Fruit fly (Drosophila melanogaster) whole organism, pupa: ENCODE measurements around the gene PolrMT.

ENCODE experiments used
- CG10348 ChIP-seq: fragments of 200-800 bp; sonication (Bioruptor generic); IDR thresholded peaks from 2 replicates; pipeline ENCODE4 v1.3.6; 2022; ENCODE audit warnings: missing biosample characterization, missing genetic modification characterization
- CG12605 ChIP-seq: fragments of 200-800 bp; sonication (Bioruptor generic); IDR thresholded peaks from 2 replicates; pipeline ENCODE4 v1.3.6; 2022; ENCODE audit warnings: missing biosample characterization, missing genetic modification characterization
- CG13204 ChIP-seq: fragments of 200-800 bp; sonication (Bioruptor generic); optimal IDR thresholded peaks from 2 replicates; lab custom pipeline; 2018; ENCODE audit warnings: missing biosample characterization, mild to moderate bottlenecking, missing genetic modification characterization, moderate library complexity
- CG14655 ChIP-seq: fragments of 200-800 bp; sonication (Bioruptor generic); optimal IDR thresholded peaks from 3 replicates; lab custom pipeline; 2017; ENCODE audit warnings: mild to moderate bottlenecking, missing biosample characterization, missing genetic modification reagents, missing genetic modification characterization
- CG15710 ChIP-seq: fragments of 200-800 bp; sonication (Bioruptor generic); optimal IDR thresholded peaks from 2 replicates; lab custom pipeline; 2018; ENCODE audit warnings: missing biosample characterization, mild to moderate bottlenecking, missing genetic modification characterization, moderate library complexity
- CG17806 ChIP-seq: fragments of 200-800 bp; sonication (Bioruptor generic); optimal IDR thresholded peaks from 2 replicates; lab custom pipeline; 2018; ENCODE audit warnings: missing biosample characterization, mild to moderate bottlenecking, missing genetic modification characterization, moderate library complexity
- CG32121 ChIP-seq: fragments of 200-800 bp; sonication (Bioruptor generic); IDR thresholded peaks from 2 replicates; pipeline ENCODE4 v1.3.6; 2022; ENCODE audit warnings: missing biosample characterization, missing genetic modification characterization
- CG34367 ChIP-seq: fragments of 200-800 bp; sonication (Bioruptor generic); optimal IDR thresholded peaks from 2 replicates; lab custom pipeline; 2018; ENCODE audit warnings: missing biosample characterization, mild to moderate bottlenecking, missing genetic modification characterization
- CG4496 ChIP-seq: fragments of 200-800 bp; sonication (Bioruptor generic); IDR thresholded peaks from 3 replicates; pipeline ENCODE4 v1.3.6; 2022; ENCODE audit warnings: missing biosample characterization, missing genetic modification characterization
- CG8159 ChIP-seq: fragments of 200-800 bp; sonication (Bioruptor generic); optimal IDR thresholded peaks from 3 replicates; lab custom pipeline; 2018; ENCODE audit warnings: missing biosample characterization, mild to moderate bottlenecking, missing genetic modification characterization, moderate library complexity
- CG8301 ChIP-seq: fragments of 200-800 bp; sonication (Bioruptor generic); optimal IDR thresholded peaks from 2 replicates; lab custom pipeline; 2018; ENCODE audit warnings: missing biosample characterization, mild to moderate bottlenecking, missing genetic modification characterization
- CG9948 ChIP-seq: fragments of 200-800 bp; sonication (Bioruptor generic); optimal IDR thresholded peaks from 2 replicates; lab custom pipeline; 2018; ENCODE audit warnings: missing biosample characterization, mild to moderate bottlenecking, missing genetic modification characterization, moderate library complexity
- D1 ChIP-seq: fragments of 200-800 bp; sonication (Bioruptor generic); optimal IDR thresholded peaks from 2 replicates; lab custom pipeline; 2018; ENCODE audit warnings: missing biosample characterization, mild to moderate bottlenecking, missing genetic modification characterization, moderate library complexity
- EcR ChIP-seq: fragments of 200-800 bp; sonication (Bioruptor generic); optimal IDR thresholded peaks from 3 replicates; lab custom pipeline; 2019; ENCODE audit warnings: missing biosample characterization, missing genetic modification characterization, mild to moderate bottlenecking, moderate library complexity, missing genetic modification reagents
- Ets98B ChIP-seq: fragments of 200-800 bp; sonication (Bioruptor generic); IDR thresholded peaks from 2 replicates; pipeline ENCODE4 v1.3.6; 2022; ENCODE audit warnings: missing biosample characterization, missing genetic modification characterization
- Pif1A ChIP-seq: fragments of 200-800 bp; sonication (Bioruptor generic); optimal IDR thresholded peaks from 3 replicates; lab custom pipeline; 2016; ENCODE audit warnings: missing biosample characterization, missing genetic modification characterization
- Pif1B ChIP-seq: fragments of 200-800 bp; sonication (Bioruptor generic); optimal IDR thresholded peaks from 3 replicates; lab custom pipeline; 2016; ENCODE audit warnings: missing biosample characterization, missing genetic modification characterization
- Snoo ChIP-seq: fragments of 200-800 bp; sonication (Bioruptor generic); optimal IDR thresholded peaks from 3 replicates; lab custom pipeline; 2017; ENCODE audit warnings: missing biosample characterization, mild to moderate bottlenecking, missing genetic modification characterization, inconsistent platforms
- fd96Ca ChIP-seq: fragments of 200-800 bp; sonication (Bioruptor generic); IDR thresholded peaks from 3 replicates; pipeline ENCODE4 v1.3.6; 2022; ENCODE audit warnings: missing biosample characterization, missing genetic modification characterization
- gl ChIP-seq: fragments of 200-800 bp; sonication (Bioruptor generic); optimal IDR thresholded peaks from 2 replicates; lab custom pipeline; 2018; ENCODE audit warnings: missing biosample characterization, mild to moderate bottlenecking, missing genetic modification characterization
- rn ChIP-seq: fragments of 200-800 bp; sonication (Bioruptor generic); IDR thresholded peaks from 2 replicates; pipeline ENCODE4 v1.3.6; 2022; ENCODE audit warnings: missing biosample characterization, missing genetic modification characterization

The PolrMT gene

DNA sequence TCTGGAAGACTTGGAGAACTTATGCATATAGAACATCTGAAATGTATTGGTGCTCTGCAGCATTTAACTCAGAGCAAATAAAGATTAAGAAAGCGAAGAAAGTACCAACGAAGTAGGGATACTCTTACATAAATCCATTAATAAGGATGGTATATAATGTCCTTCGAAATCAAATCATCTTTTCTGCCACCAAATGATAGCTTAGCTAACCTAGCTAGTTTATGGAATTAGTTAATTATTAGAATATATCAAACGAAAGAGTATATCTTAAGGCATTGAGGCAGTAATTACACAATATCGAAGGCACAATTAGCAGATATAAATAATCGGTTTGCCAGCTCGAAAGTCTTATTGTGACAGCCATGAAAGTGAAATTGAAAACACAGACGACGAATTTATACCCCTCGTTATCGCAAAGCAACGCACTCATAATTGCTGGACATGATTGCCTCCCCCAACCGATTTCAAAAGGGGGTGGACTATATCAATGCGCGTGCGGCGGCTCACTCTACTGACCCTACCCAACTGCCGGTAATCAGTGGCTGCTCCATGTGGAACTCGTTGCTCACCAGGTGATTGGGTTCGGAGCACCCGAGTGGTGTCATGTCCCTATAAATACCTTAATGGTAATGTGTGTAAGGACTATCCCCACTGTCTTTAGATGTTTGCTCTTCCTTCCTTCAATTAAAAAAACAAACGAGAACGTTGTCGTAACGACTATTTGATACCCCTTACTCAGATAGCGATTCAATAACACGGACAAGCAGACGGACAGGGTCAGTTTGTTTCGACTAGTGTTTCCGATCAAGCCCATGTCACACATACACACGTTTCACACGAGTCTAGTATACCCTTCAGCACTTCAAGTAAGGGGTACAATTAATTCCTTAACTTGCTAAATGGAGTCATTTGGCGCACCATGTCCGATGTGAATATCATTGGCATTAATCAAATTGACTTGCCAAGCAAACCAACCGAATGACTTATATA is 36.5 kb upstream of the PolrMT start:
- TF ChIP-seq fd96Ca (no peak), Snoo (peak; percentile 83), Ets98B (peak; percentile 54), CG15710 (peak; percentile 76), EcR (GFP tag; lab: Kevin White, UChicago) (peak; percentile 0), Pif1B (peak; percentile 67), CG12605 (GFP tag; lab: Robert Waterston, UW) (no peak), D1 (no peak), CG4496 (peak; percentile 64; the same call in 1 of the 3 replicates), CG13204 (no peak), CG17806 (tag; lab: Kevin White, UChicago) (peak; percentile 70), gl (tag; lab: Kevin White, UChicago) (peak; percentile 30), CG10348 (no peak), CG8159 (tag; lab: Kevin White, UChicago) (peak; percentile 77), CG34367 (tag; lab: Kevin White, UChicago) (peak; percentile 52), Pif1A (GFP tag; lab: Kevin White, UChicago) (no peak), rn (0 out of 2 replicates have a peak, but pooled peaks have one; percentile 36), CG8301 (tag; lab: Kevin White, UChicago) (no peak), CG14655 (no peak), CG32121 (GFP tag; lab: Robert Waterston, UW) (peak; percentile 56; the same call in 1 of the 2 replicates), CG9948 (peak; percentile 64)
- TF ChIP-seq, all 21 proteins: peak for 13

DNA sequence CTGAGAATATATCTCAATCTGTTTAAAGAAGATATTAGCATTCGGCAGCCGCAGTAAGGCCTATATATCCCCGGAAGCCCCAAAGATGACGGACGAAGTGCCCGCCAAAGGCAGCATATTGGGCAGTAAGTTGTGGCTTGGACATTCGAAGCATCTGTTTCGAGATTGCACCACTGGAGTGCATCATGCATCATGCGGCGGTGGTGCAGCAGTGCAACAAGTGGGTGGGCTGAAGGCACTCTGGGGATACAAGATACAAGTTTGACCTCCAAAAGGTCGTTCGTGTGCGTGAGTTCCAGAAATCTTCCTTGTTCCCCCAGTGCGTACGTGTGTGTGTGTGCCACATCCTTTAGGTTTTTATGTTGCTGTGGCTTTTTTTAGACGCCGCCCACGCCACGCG is 35.1 kb upstream of the PolrMT start:
- TF ChIP-seq Ets98B: no peak
- TF ChIP-seq fd96Ca: no peak
- no peak for TF ChIP-seq CG14655
- no peak for TF ChIP-seq CG8159 (tag; lab: Kevin White, UChicago)
- no peak for TF ChIP-seq CG34367 (tag; lab: Kevin White, UChicago)
- no peak for TF ChIP-seq CG32121 (GFP tag; lab: Robert Waterston, UW)
- no peak for TF ChIP-seq rn
- TF ChIP-seq CG10348: no peak
- no peak for TF ChIP-seq CG8301 (tag; lab: Kevin White, UChicago)
- TF ChIP-seq gl (tag; lab: Kevin White, UChicago): no peak
- TF ChIP-seq CG15710: no peak
- no peak for TF ChIP-seq EcR (GFP tag; lab: Kevin White, UChicago)
- TF ChIP-seq CG17806 (tag; lab: Kevin White, UChicago): no peak
- TF ChIP-seq CG13204: no peak
- no peak for TF ChIP-seq CG12605 (GFP tag; lab: Robert Waterston, UW)
- no peak for TF ChIP-seq D1

DNA sequence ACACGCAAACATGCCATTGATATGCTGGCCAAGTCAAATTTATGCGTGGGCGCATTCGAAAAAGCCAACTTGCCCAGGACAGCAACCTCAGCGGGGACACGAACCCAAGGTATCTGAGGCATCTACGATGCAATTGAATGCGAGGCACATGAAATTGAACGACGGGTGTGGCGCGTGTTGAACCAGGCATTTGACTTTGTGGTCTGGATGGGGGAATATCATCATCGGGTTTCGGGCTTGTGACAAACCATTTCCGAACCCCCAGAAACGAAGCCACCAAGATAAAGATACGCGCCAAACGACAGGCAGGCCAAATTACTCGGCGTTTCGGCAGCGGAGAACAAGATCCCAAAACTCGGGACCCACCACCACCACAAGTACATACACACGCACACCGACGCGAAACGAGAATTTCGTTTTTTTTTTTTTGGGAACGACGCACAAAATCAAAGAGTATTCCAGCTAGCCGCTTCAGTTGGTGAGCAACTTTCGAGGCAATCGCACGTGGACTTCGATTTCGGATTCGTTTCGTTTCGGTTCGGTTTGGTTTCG is 34.6 kb upstream of the PolrMT start, which contains the start of gene MFS3:
Gene MFS3 (plus strand): TSS at position 472 of the 552 bp plus-strand sequence.
- no peak for TF ChIP-seq CG8159 (tag; lab: Kevin White, UChicago)
- peak; percentile 5 for TF ChIP-seq gl (tag; lab: Kevin White, UChicago)
- TF ChIP-seq Pif1A (GFP tag; lab: Kevin White, UChicago): peak; percentile 20
- peak; percentile 64; the same call in 1 of the 3 replicates for TF ChIP-seq CG4496
- TF ChIP-seq CG10348: no peak
- no peak for TF ChIP-seq EcR (GFP tag; lab: Kevin White, UChicago)
- no peak for TF ChIP-seq Snoo
- TF ChIP-seq fd96Ca: no peak

DNA sequence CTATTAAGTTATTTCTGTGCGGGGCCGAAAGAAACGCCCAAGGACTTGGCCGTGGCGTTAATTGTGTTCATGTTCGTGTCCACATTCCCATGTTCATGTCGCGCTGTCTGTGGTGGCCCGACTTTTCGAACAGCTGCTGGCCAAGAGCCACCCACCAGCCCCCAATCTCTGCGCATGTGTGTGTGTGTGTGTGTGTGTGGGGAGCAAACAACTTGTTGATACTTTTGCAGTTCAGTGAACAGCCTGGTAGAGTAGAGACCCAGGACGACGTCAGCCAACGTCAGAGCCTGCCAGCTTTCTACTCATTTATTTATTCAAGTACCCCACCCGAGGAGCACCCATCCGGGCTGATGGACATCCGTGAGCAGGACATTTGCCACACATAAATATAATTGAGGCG is 28.8 kb upstream of the PolrMT start:
- TF ChIP-seq CG12605 (GFP tag; lab: Robert Waterston, UW) (peak; percentile 76), Pif1B (no peak)

DNA sequence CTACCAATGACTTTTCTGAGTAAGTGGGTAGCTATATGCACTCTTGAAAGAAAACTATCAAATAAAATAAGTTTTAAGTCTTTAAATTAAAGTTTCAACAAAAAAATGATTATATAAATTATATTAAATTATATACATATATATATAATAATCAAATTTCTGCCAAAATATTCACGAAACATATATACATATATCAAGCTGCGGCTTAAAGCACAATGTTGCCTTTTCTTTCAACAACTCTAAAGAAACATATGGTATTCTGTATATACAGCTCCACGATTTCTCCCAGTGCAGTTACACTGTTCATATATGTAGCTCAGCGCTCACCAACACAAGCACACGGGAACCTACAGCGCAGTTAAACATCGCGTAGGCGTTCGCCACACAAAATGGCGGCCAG is 27.3 kb upstream of the PolrMT start:
- TF ChIP-seq Snoo (no peak), CG10348 (no peak), CG32121 (GFP tag; lab: Robert Waterston, UW) (no peak), CG9948 (peak; percentile 29), D1 (no peak), CG14655 (peak; percentile 29), fd96Ca (no peak), CG13204 (no peak), Ets98B (no peak), EcR (GFP tag; lab: Kevin White, UChicago) (no peak), Pif1B (no peak), gl (tag; lab: Kevin White, UChicago) (no peak), rn (no peak), CG8159 (tag; lab: Kevin White, UChicago) (peak; percentile 36), CG34367 (tag; lab: Kevin White, UChicago) (no peak), CG15710 (peak; percentile 25)

DNA sequence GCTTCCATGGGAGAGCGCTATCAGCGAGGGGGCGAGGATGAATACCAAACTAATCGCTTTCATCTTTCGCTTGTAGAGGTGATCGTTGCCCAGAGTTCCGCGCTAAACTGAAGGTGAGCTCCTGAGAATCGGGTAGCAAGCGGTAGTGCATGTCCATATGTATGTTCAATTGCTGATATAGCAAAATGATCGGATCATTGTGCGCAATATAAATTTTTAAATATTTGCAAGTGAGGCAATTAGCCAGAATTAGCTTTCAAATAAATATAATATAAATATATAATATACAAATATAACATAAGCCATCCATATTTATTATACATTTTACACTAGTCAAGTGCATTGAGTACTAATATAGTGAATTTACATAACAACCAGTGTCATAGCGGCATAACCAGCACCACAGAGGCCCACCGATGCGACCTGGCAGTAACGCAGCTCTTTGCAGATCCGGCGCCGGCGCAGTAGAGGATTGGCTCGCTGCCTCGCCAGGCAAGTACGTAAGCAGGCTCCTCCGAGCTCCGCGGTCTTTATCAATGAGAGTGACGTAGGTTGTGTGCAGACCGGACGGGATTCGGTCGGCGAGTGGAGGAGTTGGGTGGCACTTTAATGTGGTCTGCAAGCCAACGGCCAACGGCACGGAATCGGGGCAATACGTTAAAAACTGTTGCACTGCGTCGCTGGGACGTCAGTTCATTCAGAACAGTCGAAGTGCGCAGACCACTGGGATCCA is 26.0 kb upstream of the PolrMT start, which contains the start of the genes Iris and CG4577:
Gene Iris (minus strand): TSS at position 88 of the 733 bp plus-strand sequence.
Gene CG4577 (plus strand): TSS at position 683 of the 733 bp plus-strand sequence.
- no peak for TF ChIP-seq fd96Ca
- peak; percentile 23 for TF ChIP-seq CG13204
- TF ChIP-seq CG17806 (tag; lab: Kevin White, UChicago): peak; percentile 2
